Worm (Caenorhabditis elegans) whole organism, midembryonic: ENCODE data around the gene T13C2.3.

Experiments used
- cog-1 ChIP-seq: sonication (generic microtip); optimal IDR thresholded peaks from 2 replicates; lab custom pipeline; 2016; ENCODE audit warnings: missing genetic modification characterization, missing compliant biosample characterization
- flt-1 ChIP-seq: fragments of 200-800 bp; sonication (Bioruptor generic); IDR thresholded peaks from 2 replicates; pipeline ENCODE4 v1.3.6; 2022; ENCODE audit warnings: missing genetic modification characterization, missing compliant biosample characterization
- med-1 ChIP-seq: sonication (generic microtip); optimal IDR thresholded peaks from 2 replicates; lab custom pipeline; 2017; ENCODE audit warnings: missing genetic modification characterization, mild to moderate bottlenecking, missing compliant biosample characterization, antibody characterized with exemption, missing genetic modification reagents; ENCODE audit not compliant: insufficient read depth
- tab-1 ChIP-seq: fragments of 200-800 bp; sonication (Bioruptor generic); IDR thresholded peaks from 2 replicates; pipeline ENCODE4 v1.3.6; 2022; ENCODE audit warnings: missing genetic modification characterization, missing compliant biosample characterization
- ztf-23 ChIP-seq: fragments of 200-800 bp; sonication (Bioruptor generic); IDR thresholded peaks from 2 replicates; pipeline ENCODE4 v1.3.6; 2022; ENCODE audit warnings: missing genetic modification reagents, missing genetic modification characterization, missing compliant biosample characterization

DNA sequence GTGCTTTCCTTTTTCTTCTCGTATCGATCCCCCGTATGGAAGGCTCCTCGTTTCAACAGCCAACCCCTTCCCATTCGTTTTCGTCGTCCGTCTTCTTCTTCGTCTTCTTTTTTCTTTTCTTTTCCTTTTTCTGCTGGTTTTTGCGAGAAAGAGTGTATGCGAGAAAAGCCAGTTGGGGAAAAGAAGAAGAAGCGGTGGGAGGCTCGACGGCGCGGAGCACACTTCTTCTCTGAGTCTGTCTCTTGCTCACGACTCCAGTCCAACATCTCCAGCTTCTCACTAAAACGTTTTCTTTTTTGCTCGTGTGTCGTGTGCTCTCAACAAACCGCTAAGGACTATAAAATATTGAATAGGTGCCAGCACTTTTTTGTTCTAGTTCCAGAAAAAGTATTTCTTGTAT lies 19.5 kb downstream of the T13C2.3 start:
- no peak for TF ChIP-seq ztf-23 (GFP tag; lab: Robert Waterston, UW)
- TF ChIP-seq tab-1 (GFP tag; lab: Robert Waterston, UW) = no peak
- no peak for TF ChIP-seq med-1 (GFP tag; lab: Kevin White, UChicago)
- TF ChIP-seq flt-1 = 0 out of 2 replicates have a peak, but pooled peaks have one; percentile 18
- no peak for TF ChIP-seq cog-1 (tag; lab: Kevin White, UChicago)
